Fruit fly (Drosophila melanogaster) whole organism, wandering third instar larva: Measurements from ENCODE around the gene CG13896.
A peak's percentile ranks its signal among the peaks of the same experiment; 100 is the strongest.

Experiments used
- Abd-B ChIP-seq: fragments of >200 bp; optimal IDR thresholded peaks from 2 replicates; lab custom pipeline; 2017; ENCODE audit warnings: missing biosample characterization, missing genetic modification characterization
- CG32264 ChIP-seq: fragments of 200-800 bp; sonication (Bioruptor generic); optimal IDR thresholded peaks from 2 replicates; lab custom pipeline; 2016; ENCODE audit warnings: missing biosample characterization, missing genetic modification characterization
- CG9705 ChIP-seq: fragments of 200-800 bp; sonication (Bioruptor generic); optimal IDR thresholded peaks from 2 replicates; lab custom pipeline; 2018; ENCODE audit warnings: missing biosample characterization, mild to moderate bottlenecking, missing genetic modification characterization
- CrebA ChIP-seq: fragments of 200-800 bp; sonication (Bioruptor generic); optimal IDR thresholded peaks from 2 replicates; lab custom pipeline; 2016; ENCODE audit warnings: missing biosample characterization, mild to moderate bottlenecking, missing genetic modification characterization, borderline replicate concordance
- Dfd ChIP-seq: fragments of >200 bp; optimal IDR thresholded peaks from 2 replicates; lab custom pipeline; 2017; ENCODE audit warnings: missing biosample characterization, missing genetic modification characterization
- Dif ChIP-seq: fragments of 200-275, 200-300 bp; sonication (Bioruptor generic); optimal IDR thresholded peaks from 2 replicates; lab custom pipeline; 2018; ENCODE audit warnings: missing biosample characterization, missing genetic modification characterization; ENCODE audit not compliant: partially characterized antibody
- GATAd ChIP-seq: sonication (Bioruptor generic); optimal IDR thresholded peaks from 2 replicates; lab custom pipeline; 2016; ENCODE audit warnings: missing biosample characterization, missing genetic modification characterization
- HLH106 ChIP-seq: fragments of 200-800 bp; optimal IDR thresholded peaks from 3 replicates; lab custom pipeline; 2019; ENCODE audit warnings: missing biosample characterization, mild to moderate bottlenecking, missing genetic modification characterization, moderate library complexity
- Hnf4 ChIP-seq: fragments of 200-800 bp; sonication (Bioruptor generic); optimal IDR thresholded peaks from 2 replicates; lab custom pipeline; 2016; ENCODE audit warnings: missing biosample characterization, mild to moderate bottlenecking, missing genetic modification characterization
- Hr78 ChIP-seq: fragments of >200 bp; optimal IDR thresholded peaks from 2 replicates; lab custom pipeline; 2017; ENCODE audit warnings: missing biosample characterization, missing genetic modification characterization
- Jra ChIP-seq: sonication (Bioruptor generic); optimal IDR thresholded peaks from 2 replicates; lab custom pipeline; 2016; ENCODE audit warnings: missing biosample characterization, missing genetic modification characterization
- Mio ChIP-seq: sonication (Bioruptor generic); optimal IDR thresholded peaks from 2 replicates; lab custom pipeline; 2016; ENCODE audit warnings: missing biosample characterization, missing genetic modification characterization
- N ChIP-seq: fragments of >200 bp; optimal IDR thresholded peaks from 2 replicates; lab custom pipeline; 2018; ENCODE audit warnings: missing biosample characterization, missing external identifiers, missing genetic modification characterization
- Rel ChIP-seq, 2 experiments: fragments of 200-800 bp; sonication (Bioruptor generic) in 1 of 2; optimal IDR thresholded peaks; 2 replicates in 1 of 2; 3 replicates in 1 of 2; lab custom pipeline; 2016 to 2019; ENCODE audit warnings: mild to moderate bottlenecking in 2 of 2, missing biosample characterization in 2 of 2, missing genetic modification characterization in 2 of 2, moderate library complexity in 1 of 2
- Sp1 ChIP-seq: fragments of 200-800 bp; sonication (Bioruptor generic); optimal IDR thresholded peaks from 3 replicates; lab custom pipeline; 2019; ENCODE audit warnings: missing biosample characterization, mild to moderate bottlenecking, missing genetic modification characterization, moderate library complexity
- Vsx2 ChIP-seq: fragments of 200-300, 225-300 bp; sonication (Bioruptor generic); optimal IDR thresholded peaks from 2 replicates; lab custom pipeline; 2018; ENCODE audit warnings: missing biosample characterization, missing genetic modification characterization; ENCODE audit not compliant: partially characterized antibody
- dl ChIP-seq, 2 experiments: fragments of 175-275, 200-275 bp in 1 of 2; fragments of 200-275 bp in 1 of 2; sonication (Bioruptor generic); optimal IDR thresholded peaks; lab custom pipeline; 2018; ENCODE audit warnings: mild to moderate bottlenecking in 2 of 2, missing biosample characterization in 2 of 2, missing genetic modification characterization in 2 of 2, moderate library complexity in 2 of 2; ENCODE audit not compliant: partially characterized antibody in 2 of 2, insufficient read depth in 1 of 2
- dmrt93B ChIP-seq: fragments of 200-800 bp; sonication (Bioruptor generic); optimal IDR thresholded peaks from 2 replicates; lab custom pipeline; 2018; ENCODE audit warnings: missing biosample characterization, mild to moderate bottlenecking, missing genetic modification characterization
- dsf ChIP-seq: sonication (Bioruptor generic); optimal IDR thresholded peaks from 2 replicates; lab custom pipeline; 2016; ENCODE audit warnings: missing biosample characterization, missing genetic modification characterization, borderline replicate concordance
- ey ChIP-seq: fragments of 200-800 bp; sonication (Bioruptor generic); optimal IDR thresholded peaks from 2 replicates; lab custom pipeline; 2016; ENCODE audit warnings: missing biosample characterization, missing genetic modification characterization
- foxo ChIP-seq, 2 experiments: fragments of 200-800 bp; sonication (Bioruptor generic); optimal IDR thresholded peaks; 2 replicates in 1 of 2; 3 replicates in 1 of 2; lab custom pipeline; 2016 to 2017; ENCODE audit warnings: missing biosample characterization in 2 of 2, missing genetic modification characterization in 2 of 2
- fru ChIP-seq: fragments of 200-800 bp; sonication (Bioruptor generic); optimal IDR thresholded peaks from 3 replicates; lab custom pipeline; 2016; ENCODE audit warnings: missing biosample characterization, mild to moderate bottlenecking, missing genetic modification characterization
- h ChIP-seq: fragments of 200-800 bp; sonication (Bioruptor generic); optimal IDR thresholded peaks from 3 replicates; lab custom pipeline; 2016; ENCODE audit warnings: missing biosample characterization, mild to moderate bottlenecking, missing genetic modification characterization
- jim ChIP-seq: fragments of 175-275, 200-325 bp; sonication (Bioruptor generic); optimal IDR thresholded peaks from 2 replicates; lab custom pipeline; 2016; ENCODE audit warnings: missing biosample characterization, mild to moderate bottlenecking, missing genetic modification characterization
- lola ChIP-seq: fragments of >200 bp; optimal IDR thresholded peaks from 2 replicates; lab custom pipeline; 2017; ENCODE audit warnings: missing biosample characterization, missing genetic modification characterization
- pan ChIP-seq: fragments of >200 bp; optimal IDR thresholded peaks from 2 replicates; lab custom pipeline; 2017
- psq ChIP-seq: fragments of 200-800 bp; sonication (Bioruptor generic); optimal IDR thresholded peaks from 3 replicates; lab custom pipeline; 2017; ENCODE audit warnings: missing biosample characterization, mild to moderate bottlenecking, missing genetic modification characterization, moderate library complexity
- rgr ChIP-seq: fragments of 200-800 bp; sonication (Bioruptor generic); optimal IDR thresholded peaks from 3 replicates; lab custom pipeline; 2016; ENCODE audit warnings: missing biosample characterization, mild to moderate bottlenecking, missing genetic modification characterization
- sage ChIP-seq: fragments of 200-800 bp; sonication (Bioruptor generic); optimal IDR thresholded peaks from 2 replicates; lab custom pipeline; 2016; ENCODE audit warnings: missing biosample characterization, mild to moderate bottlenecking, missing genetic modification characterization
- sv ChIP-seq: fragments of 200-800 bp; sonication (Bioruptor generic); optimal IDR thresholded peaks from 3 replicates; lab custom pipeline; 2016; ENCODE audit warnings: missing biosample characterization, missing genetic modification characterization
- tai ChIP-seq: sonication (Bioruptor generic); optimal IDR thresholded peaks from 2 replicates; lab custom pipeline; 2016; ENCODE audit warnings: missing biosample characterization, missing genetic modification characterization
- usp ChIP-seq: fragments of >200 bp; optimal IDR thresholded peaks from 2 replicates; lab custom pipeline; 2017; ENCODE audit warnings: missing biosample characterization, missing genetic modification characterization
- woc ChIP-seq: sonication (Bioruptor generic); optimal IDR thresholded peaks from 2 replicates; lab custom pipeline; 2016; ENCODE audit warnings: missing biosample characterization, mild to moderate bottlenecking, missing genetic modification characterization

CG13896 gene

dm6 chr3L:733174-733829 lies 21.7 kb upstream of the CG13896 start:
- TF ChIP-seq Vsx2, result no peak
- no peak for TF ChIP-seq CrebA (GFP tag; lab: Kevin White, UChicago)
- no peak for TF ChIP-seq HLH106
- no peak for TF ChIP-seq lola (GFP tag; lab: Kevin White, UChicago)
- no peak for TF ChIP-seq CG32264 (GFP tag; lab: Kevin White, UChicago)
- no peak for TF ChIP-seq dl (GFP tag; optimal IDR thresholded peaks at IDR 0.05; lab: Kevin White, UChicago; ENCODE audit: insufficient read depth in 1 of 2, partially characterized antibody in 2 of 2)
- TF ChIP-seq rgr (GFP tag; lab: Kevin White, UChicago), result no peak
- no peak for TF ChIP-seq GATAd (GFP tag; lab: Kevin White, UChicago)
- TF ChIP-seq tai (GFP tag; lab: Kevin White, UChicago), result no peak
- no peak for TF ChIP-seq pan (lab: Kevin White, UChicago)
- TF ChIP-seq h (GFP tag; lab: Kevin White, UChicago), result no peak
- no peak for TF ChIP-seq Mio
- no peak for TF ChIP-seq Dfd (GFP tag; lab: Kevin White, UChicago)

- TF ChIP-seq dmrt93B (GFP tag; lab: Kevin White, UChicago) (no peak), h (GFP tag; lab: Kevin White, UChicago) (no peak), Dif (GFP tag; lab: Kevin White, UChicago) (no peak), Sp1 (GFP tag; lab: Kevin White, UChicago) (no peak), rgr (GFP tag; lab: Kevin White, UChicago) (no peak), sage (GFP tag; lab: Kevin White, UChicago) (no peak), Dfd (GFP tag; lab: Kevin White, UChicago) (no peak), CrebA (GFP tag; lab: Kevin White, UChicago) (no peak), jim (GFP tag; lab: Kevin White, UChicago) (no peak), tai (GFP tag; lab: Kevin White, UChicago) (no peak), Jra (GFP tag; lab: Kevin White, UChicago) (no peak), fru (GFP tag; lab: Kevin White, UChicago) (no peak), psq (GFP tag; lab: Kevin White, UChicago) (no peak), foxo (GFP tag; optimal IDR thresholded peaks at IDR 0.05; lab: Kevin White, UChicago) (no peak), N (GFP tag; lab: Kevin White, UChicago) (no peak), Hnf4 (GFP tag; lab: Kevin White, UChicago) (no peak), Hr78 (GFP tag; lab: Kevin White, UChicago) (no peak), Rel (GFP tag; optimal IDR thresholded peaks at IDR 0.05; lab: Kevin White, UChicago) (no peak), Rel (tag; optimal IDR thresholded peaks at IDR 0.05; lab: Kevin White, UChicago) (no peak), pan (lab: Kevin White, UChicago) (no peak), CG32264 (GFP tag; lab: Kevin White, UChicago) (no peak)
- TF ChIP-seq, all 38 proteins: peak for 0
These were observed 20.8 kb upstream of the CG13896 start for dm6 chr3L:732290-732954.

dm6 chr3L:731469-731868 lies 19.8 kb upstream of the CG13896 start:
- TF ChIP-seq pan (lab: Kevin White, UChicago), result no peak
- peak in 1 of 2 experiments; percentile 2 for TF ChIP-seq foxo (GFP tag; optimal IDR thresholded peaks at IDR 0.05; lab: Kevin White, UChicago)
- TF ChIP-seq usp (GFP tag; lab: Kevin White, UChicago), result no peak
- peak; percentile 21 for TF ChIP-seq h (GFP tag; lab: Kevin White, UChicago)
- no peak for TF ChIP-seq Jra (GFP tag; lab: Kevin White, UChicago)
- TF ChIP-seq Abd-B (GFP tag; lab: Kevin White, UChicago), result no peak
- no peak for TF ChIP-seq ey (GFP tag; lab: Kevin White, UChicago)
- TF ChIP-seq sv, result no peak
- no peak for TF ChIP-seq CG9705
- TF ChIP-seq dsf (GFP tag; lab: Kevin White, UChicago), result no peak
- TF ChIP-seq woc (GFP tag; lab: Kevin White, UChicago), result no peak
- no peak for TF ChIP-seq lola (GFP tag; lab: Kevin White, UChicago)
